Fruit fly (Drosophila melanogaster) whole organism, embryonic: ENCODE data around the gene CG7943.

ENCODE experiments used
- BtbVII ChIP-seq: fragments of 200-800 bp; sonication (Bioruptor generic); optimal IDR thresholded peaks from 3 replicates; lab custom pipeline; 2017; ENCODE audit warnings: missing biosample characterization, mild to moderate bottlenecking, missing genetic modification characterization
- Bteb2 ChIP-seq: fragments of 200-800 bp; sonication (Bioruptor generic); optimal IDR thresholded peaks from 2 replicates; lab custom pipeline; 2016; ENCODE audit warnings: missing biosample characterization, missing genetic modification characterization
- CG10147 ChIP-seq: fragments of 200-800 bp; sonication (Bioruptor generic); optimal IDR thresholded peaks from 2 replicates; lab custom pipeline; 2019; ENCODE audit warnings: missing biosample characterization, mild to moderate bottlenecking, missing genetic modification characterization, moderate library complexity
- CG10959 ChIP-seq: fragments of 200-800 bp; sonication (Bioruptor generic); IDR thresholded peaks from 2 replicates; pipeline ENCODE4 v1.3.6; 2022; ENCODE audit warnings: missing biosample characterization, missing genetic modification characterization
- CG11695 ChIP-seq: fragments of 200-800 bp; sonication (Bioruptor generic); IDR thresholded peaks from 3 replicates; pipeline ENCODE4 v1.3.6; 2022; ENCODE audit warnings: missing biosample characterization, missing genetic modification characterization
- CG12391 ChIP-seq: fragments of 200-800 bp; sonication (Bioruptor generic); optimal IDR thresholded peaks from 3 replicates; lab custom pipeline; 2018; ENCODE audit warnings: missing biosample characterization, mild to moderate bottlenecking, missing genetic modification characterization, moderate library complexity
- CG12942 ChIP-seq: fragments of 200-800 bp; sonication (Bioruptor generic); optimal IDR thresholded peaks from 3 replicates; lab custom pipeline; 2016; ENCODE audit warnings: missing biosample characterization, missing genetic modification characterization
- CG17568 ChIP-seq: fragments of 200-800 bp; sonication (Bioruptor generic); optimal IDR thresholded peaks from 2 replicates; lab custom pipeline; 2018; ENCODE audit warnings: missing biosample characterization, mild to moderate bottlenecking, missing genetic modification characterization, moderate library complexity
- CG2116 ChIP-seq: fragments of 200-800 bp; sonication (Bioruptor generic); optimal IDR thresholded peaks from 3 replicates; lab custom pipeline; 2018; ENCODE audit warnings: missing biosample characterization, mild to moderate bottlenecking, missing genetic modification characterization
- CG2889 ChIP-seq: fragments of 200-800 bp; sonication (Bioruptor generic); IDR thresholded peaks from 3 replicates; pipeline ENCODE4 v1.3.6; 2022; ENCODE audit warnings: missing biosample characterization, missing genetic modification characterization
- CG30403 ChIP-seq: fragments of 200-800 bp; sonication (Bioruptor generic); optimal IDR thresholded peaks from 3 replicates; lab custom pipeline; 2016; ENCODE audit warnings: missing biosample characterization, missing genetic modification characterization
- CG4282 ChIP-seq: fragments of 200-800 bp; sonication (Bioruptor generic); optimal IDR thresholded peaks from 2 replicates; lab custom pipeline; 2016; ENCODE audit warnings: missing biosample characterization, missing genetic modification characterization
- CG6683 ChIP-seq: fragments of 200-800 bp; sonication (Bioruptor generic); optimal IDR thresholded peaks from 2 replicates; lab custom pipeline; 2017; ENCODE audit warnings: missing biosample characterization, mild to moderate bottlenecking, missing genetic modification characterization, missing genetic modification reagents
- CG9876 ChIP-seq: fragments of 200-800 bp; sonication (Bioruptor generic); optimal IDR thresholded peaks from 2 replicates; lab custom pipeline; 2016; ENCODE audit warnings: missing biosample characterization, missing genetic modification characterization
- Dbx ChIP-seq: fragments of 200-800 bp; sonication (Bioruptor generic); IDR thresholded peaks from 3 replicates; pipeline ENCODE4 v1.3.6; 2022; ENCODE audit warnings: missing biosample characterization, missing genetic modification characterization
- Dref ChIP-seq: fragments of 200-800 bp; sonication (Bioruptor generic); IDR thresholded peaks from 2 replicates; pipeline ENCODE4 v1.3.6; 2022; ENCODE audit warnings: missing biosample characterization, missing genetic modification characterization
- E2f1 ChIP-seq: fragments of 200-800 bp; sonication (Bioruptor generic); IDR thresholded peaks from 2 replicates; pipeline ENCODE4 v1.3.6; 2022; ENCODE audit warnings: missing biosample characterization, missing genetic modification characterization
- Gsc ChIP-seq: fragments of 200-800 bp; sonication (Bioruptor generic); IDR thresholded peaks from 2 replicates; pipeline ENCODE4 v1.3.6; 2022; ENCODE audit warnings: missing biosample characterization, missing genetic modification characterization
- HLH4C ChIP-seq: fragments of 200-800 bp; sonication (Bioruptor generic); IDR thresholded peaks from 3 replicates; pipeline ENCODE4 v1.3.6; 2022; ENCODE audit warnings: missing biosample characterization, missing genetic modification characterization; ENCODE audit not compliant: partially characterized antibody
- Hmr ChIP-seq: fragments of 200-800 bp; sonication (Bioruptor generic); optimal IDR thresholded peaks from 3 replicates; lab custom pipeline; 2017; ENCODE audit warnings: mild to moderate bottlenecking, missing biosample characterization, missing genetic modification reagents, missing genetic modification characterization
- Hr39 ChIP-seq: fragments of >200 bp; optimal IDR thresholded peaks from 2 replicates; lab custom pipeline; 2017
- Mrtf ChIP-seq: fragments of 200-800 bp; sonication (Bioruptor generic); IDR thresholded peaks from 3 replicates; pipeline ENCODE4 v1.3.6; 2022; ENCODE audit warnings: missing biosample characterization, missing genetic modification characterization
- Taf1 ChIP-seq: fragments of 200-800 bp; sonication (Bioruptor generic); IDR thresholded peaks from 2 replicates; pipeline ENCODE4 v1.3.6; 2022; ENCODE audit warnings: missing biosample characterization, missing genetic modification characterization
- Xbp1 ChIP-seq: fragments of 200-800 bp; sonication (Bioruptor generic); optimal IDR thresholded peaks from 3 replicates; lab custom pipeline; 2016; ENCODE audit warnings: missing biosample characterization, mild to moderate bottlenecking, missing genetic modification characterization
- ab ChIP-seq: fragments of 200-800 bp; sonication (Bioruptor generic); optimal IDR thresholded peaks from 2 replicates; lab custom pipeline; 2016; ENCODE audit warnings: missing biosample characterization, missing genetic modification characterization
- bigmax ChIP-seq: fragments of 200-800 bp; sonication (Bioruptor generic); optimal IDR thresholded peaks from 2 replicates; lab custom pipeline; 2018; ENCODE audit warnings: missing biosample characterization, mild to moderate bottlenecking, missing genetic modification characterization
- chinmo ChIP-seq: fragments of 200-800 bp; sonication (Bioruptor generic); IDR thresholded peaks from 4 replicates; pipeline ENCODE4 v1.3.6; 2022; ENCODE audit warnings: missing biosample characterization, missing genetic modification characterization; ENCODE audit not compliant: partially characterized antibody
- crp ChIP-seq, 2 experiments: fragments of 200-800 bp; sonication (Bioruptor generic); optimal IDR thresholded peaks; 2 replicates in 1 of 2; 3 replicates in 1 of 2; lab custom pipeline; 2017; ENCODE audit warnings: missing biosample characterization in 2 of 2, missing genetic modification characterization in 2 of 2, mild to moderate bottlenecking in 1 of 2, moderate library complexity in 1 of 2
- cwo ChIP-seq: fragments of 200-800 bp; sonication (Bioruptor generic); optimal IDR thresholded peaks from 3 replicates; lab custom pipeline; 2017; ENCODE audit warnings: missing biosample characterization, missing genetic modification characterization, mild to moderate bottlenecking, moderate library complexity, missing genetic modification reagents
- da ChIP-seq: fragments of 200-800 bp; sonication (Bioruptor generic); optimal IDR thresholded peaks from 2 replicates; lab custom pipeline; 2016; ENCODE audit warnings: missing biosample characterization, missing genetic modification characterization
- dmrt11E ChIP-seq: fragments of 200-800 bp; sonication (Bioruptor generic); optimal IDR thresholded peaks from 3 replicates; lab custom pipeline; 2018; ENCODE audit warnings: missing biosample characterization, mild to moderate bottlenecking, missing genetic modification characterization, moderate library complexity
- emc ChIP-seq: fragments of 200-800 bp; sonication (Bioruptor generic); optimal IDR thresholded peaks from 2 replicates; lab custom pipeline; 2016; ENCODE audit warnings: missing biosample characterization, missing genetic modification characterization
- ems ChIP-seq: fragments of 200-800 bp; sonication (Bioruptor generic); optimal IDR thresholded peaks from 3 replicates; lab custom pipeline; 2016; ENCODE audit warnings: missing biosample characterization, missing genetic modification characterization
- esg ChIP-seq: fragments of 200-800 bp; sonication (Bioruptor generic); conservative IDR thresholded peaks from 2 replicates; pipeline ENCODE4 v1.3.6; 2022; ENCODE audit warnings: missing biosample characterization, missing genetic modification characterization
- fru ChIP-seq: fragments of >200 bp; optimal IDR thresholded peaks from 2 replicates; lab custom pipeline; 2017
- grau ChIP-seq: fragments of 200-800 bp; optimal IDR thresholded peaks from 3 replicates; lab custom pipeline; 2019; ENCODE audit warnings: missing biosample characterization, mild to moderate bottlenecking, missing genetic modification characterization, moderate library complexity
- jigr1 ChIP-seq: fragments of 200-800 bp; sonication (Bioruptor generic); IDR thresholded peaks from 3 replicates; pipeline ENCODE4 v1.3.6; 2022; ENCODE audit warnings: missing biosample characterization, missing genetic modification characterization
- lmd ChIP-seq: fragments of 200-800 bp; sonication (Bioruptor generic); IDR thresholded peaks from 2 replicates; pipeline ENCODE4 v1.3.6; 2022; ENCODE audit warnings: missing biosample characterization, missing genetic modification characterization
- nau ChIP-seq: fragments of 200-800 bp; sonication (Bioruptor generic); optimal IDR thresholded peaks from 3 replicates; lab custom pipeline; 2017; ENCODE audit warnings: missing biosample characterization, mild to moderate bottlenecking, missing genetic modification characterization, missing genetic modification reagents
- nerfin-2 ChIP-seq: fragments of 200-800 bp; sonication (Bioruptor generic); IDR thresholded peaks from 2 replicates; pipeline ENCODE4 v1.3.6; 2022; ENCODE audit warnings: missing biosample characterization, missing genetic modification characterization; ENCODE audit not compliant: partially characterized antibody
- odd ChIP-seq: fragments of 200-800 bp; sonication (Bioruptor generic); optimal IDR thresholded peaks from 2 replicates; lab custom pipeline; 2017; ENCODE audit warnings: missing biosample characterization, mild to moderate bottlenecking, missing genetic modification characterization
- pb ChIP-seq: fragments of 200-800 bp; sonication (Bioruptor generic); optimal IDR thresholded peaks from 3 replicates; lab custom pipeline; 2016; ENCODE audit warnings: missing biosample characterization, missing genetic modification characterization
- pfk ChIP-seq: fragments of 200-800 bp; sonication (Bioruptor generic); optimal IDR thresholded peaks from 2 replicates; lab custom pipeline; 2018; ENCODE audit warnings: missing biosample characterization, mild to moderate bottlenecking, missing genetic modification characterization, moderate library complexity
- psq ChIP-seq: fragments of 200-800 bp; sonication (Bioruptor generic); optimal IDR thresholded peaks from 2 replicates; lab custom pipeline; 2017; ENCODE audit warnings: missing biosample characterization, missing genetic modification characterization
- shn ChIP-seq: fragments of 200-800 bp; sonication (Bioruptor generic); optimal IDR thresholded peaks from 3 replicates; lab custom pipeline; 2016; ENCODE audit warnings: missing biosample characterization, missing genetic modification characterization
- tap ChIP-seq: fragments of 200-800 bp; optimal IDR thresholded peaks from 3 replicates; lab custom pipeline; 2019; ENCODE audit warnings: missing biosample characterization, mild to moderate bottlenecking, missing genetic modification characterization, moderate library complexity
- ttk ChIP-seq: fragments of 200-800 bp; sonication (Bioruptor generic); IDR thresholded peaks from 2 replicates; pipeline ENCODE4 v2.1.2; 2022; ENCODE audit warnings: missing biosample characterization, missing genetic modification characterization
- unpg ChIP-seq: fragments of 200-800 bp; sonication (Bioruptor generic); optimal IDR thresholded peaks from 3 replicates; lab custom pipeline; 2018; ENCODE audit warnings: missing biosample characterization, mild to moderate bottlenecking, missing genetic modification characterization, moderate library complexity
- z ChIP-seq: fragments of 200-800 bp; sonication (Bioruptor generic); IDR thresholded peaks from 3 replicates; pipeline ENCODE4 v1.3.6; 2022; ENCODE audit warnings: missing biosample characterization, missing genetic modification characterization
- zen ChIP-seq: fragments of 200-800 bp; sonication (Bioruptor generic); optimal IDR thresholded peaks from 3 replicates; lab custom pipeline; 2018; ENCODE audit warnings: missing biosample characterization, mild to moderate bottlenecking, missing genetic modification characterization, moderate library complexity
- zfh2 ChIP-seq: fragments of 200-800 bp; sonication (Bioruptor generic); optimal IDR thresholded peaks from 2 replicates; lab custom pipeline; 2016; ENCODE audit warnings: missing biosample characterization, missing genetic modification characterization

The CG7943 gene

dm6 chr3R:30014977-30015514, 31.2 kb upstream of the CG7943 start, which contains the start of gene CG7920 (continued):
- TF ChIP-seq HLH4C (GFP tag; lab: Robert Waterston, UW) = peak; percentile 71
- peak; percentile 91 for TF ChIP-seq Dref (GFP tag; lab: Robert Waterston, UW)
- no peak for TF ChIP-seq psq (GFP tag; lab: Kevin White, UChicago)
- peak; percentile 18 for TF ChIP-seq CG12942
- no peak for TF ChIP-seq Dbx (GFP tag; lab: Robert Waterston, UW)
- peak; percentile 43 for TF ChIP-seq CG10147
- TF ChIP-seq esg (GFP tag; lab: Robert Waterston, UW) = no peak
- no peak for TF ChIP-seq shn (GFP tag; lab: Kevin White, UChicago)
- TF ChIP-seq grau (tag; lab: Kevin White, UChicago) = peak; percentile 34
- peak; percentile 29 for TF ChIP-seq Bteb2
- peak; percentile 51 for TF ChIP-seq zfh2 (GFP tag; lab: Kevin White, UChicago)
- TF ChIP-seq CG9876 = no peak
- no peak for TF ChIP-seq lmd
- TF ChIP-seq cwo = peak; percentile 2
- TF ChIP-seq Hmr (GFP tag; lab: Kevin White, UChicago) = peak; percentile 69
- TF ChIP-seq jigr1 (GFP tag; lab: Robert Waterston, UW) = no peak
- peak; percentile 19 for TF ChIP-seq Xbp1 (GFP tag; lab: Kevin White, UChicago)
- no peak for TF ChIP-seq bigmax
- no peak for TF ChIP-seq Mrtf (GFP tag; lab: Robert Waterston, UW)
- peak; percentile 8 for TF ChIP-seq unpg
- no peak for TF ChIP-seq emc (GFP tag; lab: Kevin White, UChicago)
- no peak for TF ChIP-seq zen (tag; lab: Kevin White, UChicago)
- no peak for TF ChIP-seq CG4282 (GFP tag; lab: Kevin White, UChicago)
- TF ChIP-seq CG11695 (GFP tag; lab: Robert Waterston, UW) = no peak
- peak; percentile 6; the same call in 1 of the 2 replicates for TF ChIP-seq E2f1
- no peak for TF ChIP-seq Gsc (GFP tag; lab: Robert Waterston, UW)
- TF ChIP-seq CG6683 (GFP tag; lab: Kevin White, UChicago) = no peak
- no peak for TF ChIP-seq ab (GFP tag; lab: Kevin White, UChicago)
- 0 out of 3 replicates have a peak, but pooled peaks have one; percentile 53 for TF ChIP-seq z
- 0 out of 3 replicates have a peak, but pooled peaks have one; percentile 16 for TF ChIP-seq CG2889 (GFP tag; lab: Robert Waterston, UW)
- peak; percentile 75 for TF ChIP-seq CG2116 (GFP tag; lab: Kevin White, UChicago)
- TF ChIP-seq CG17568 (GFP tag; lab: Kevin White, UChicago) = no peak
- TF ChIP-seq pfk (GFP tag; lab: Kevin White, UChicago) = no peak
- TF ChIP-seq CG12391 = no peak
- TF ChIP-seq CG10959 (GFP tag; lab: Robert Waterston, UW) = no peak
- peak; percentile 11 for TF ChIP-seq tap (tag; lab: Kevin White, UChicago)
- TF ChIP-seq Taf1 (GFP tag; lab: Robert Waterston, UW) = no peak
- peak; percentile 76; the same call in 2 of the 4 replicates for TF ChIP-seq chinmo (GFP tag; lab: Robert Waterston, UW)
- peak; percentile 55 for TF ChIP-seq nerfin-2 (GFP tag; lab: Robert Waterston, UW)
- no peak for TF ChIP-seq dmrt11E (tag; lab: Kevin White, UChicago)
- TF ChIP-seq nau (GFP tag; lab: Kevin White, UChicago) = peak; percentile 12
- TF ChIP-seq Hr39 = no peak
- TF ChIP-seq pb = no peak
- TF ChIP-seq ems = peak; percentile 48
- TF ChIP-seq BtbVII (GFP tag; lab: Kevin White, UChicago) = peak; percentile 48
- peak; percentile 37 for TF ChIP-seq odd (GFP tag; lab: Kevin White, UChicago)
- peak in 1 of 2 experiments; percentile 55 for TF ChIP-seq crp (GFP tag; optimal IDR thresholded peaks at IDR 0.05; lab: Kevin White, UChicago)
- TF ChIP-seq ttk = no peak
- TF ChIP-seq CG30403 = peak; percentile 22
- no peak for TF ChIP-seq fru (lab: Kevin White, UChicago)
- no peak for TF ChIP-seq da
